Fruit fly (Drosophila melanogaster): ENCODE measurements around the gene CG14780.

Gene CG14780

dm6 chrX:1478276-1479122 lies 6.2 kb downstream of the CG14780 start, which contains the start of gene rush:
Gene rush, plus strand, starts transcription at chrX:1478552.
- TF ChIP-seq CG17801 (GFP tag; optimal IDR thresholded peaks at IDR 0.05; ENCODE audit: partially characterized antibody) = peak; percentile 37

dm6 chrX:1480426-1480825 lies 8.1 kb downstream of the CG14780 start:
- TF ChIP-seq CG17801 (GFP tag; optimal IDR thresholded peaks at IDR 0.05; ENCODE audit: partially characterized antibody) = no peak

dm6 chrX:1482840-1483518 lies 10.7 kb downstream of the CG14780 start, which contains the start of the genes sta and inc:
Gene sta, minus strand, starts transcription at chrX:1483413.
Gene inc, plus strand, starts transcription at chrX:1483479.
- TF ChIP-seq CG17801 (GFP tag; optimal IDR thresholded peaks at IDR 0.05; ENCODE audit: partially characterized antibody) = peak; percentile 86

- TF ChIP-seq CG17801 (GFP tag; optimal IDR thresholded peaks at IDR 0.05; ENCODE audit: partially characterized antibody) = no peak
These were observed 35.4 kb downstream of the CG14780 start, which contains the start of gene Nmdar2 for dm6 chrX:1507751-1508150. Gene Nmdar2, minus strand, starts transcription at chrX:1507809.

- TF ChIP-seq CG17801 (GFP tag; optimal IDR thresholded peaks at IDR 0.05; ENCODE audit: partially characterized antibody) = no peak
These were observed 36.0 kb downstream of the CG14780 start for dm6 chrX:1508241-1508823.

- peak; percentile 27 for TF ChIP-seq CG17801 (GFP tag; optimal IDR thresholded peaks at IDR 0.05; ENCODE audit: partially characterized antibody)
These were observed 40.5 kb downstream of the CG14780 start, which contains the start of gene CG14795 for dm6 chrX:1512753-1513226. Gene CG14795, minus strand, starts transcription at chrX:1512803.

dm6 chrX:1513865-1514264 lies 41.5 kb downstream of the CG14780 start:
- no peak for TF ChIP-seq CG17801 (GFP tag; optimal IDR thresholded peaks at IDR 0.05; ENCODE audit: partially characterized antibody)

- peak; percentile 69 for TF ChIP-seq CG17801 (GFP tag; optimal IDR thresholded peaks at IDR 0.05; ENCODE audit: partially characterized antibody)
These were observed 45.3 kb downstream of the CG14780 start for dm6 chrX:1517618-1518017.
